Worm (Caenorhabditis elegans): Measurements from ENCODE around the gene ech-4.

The ech-4 gene

DNA sequence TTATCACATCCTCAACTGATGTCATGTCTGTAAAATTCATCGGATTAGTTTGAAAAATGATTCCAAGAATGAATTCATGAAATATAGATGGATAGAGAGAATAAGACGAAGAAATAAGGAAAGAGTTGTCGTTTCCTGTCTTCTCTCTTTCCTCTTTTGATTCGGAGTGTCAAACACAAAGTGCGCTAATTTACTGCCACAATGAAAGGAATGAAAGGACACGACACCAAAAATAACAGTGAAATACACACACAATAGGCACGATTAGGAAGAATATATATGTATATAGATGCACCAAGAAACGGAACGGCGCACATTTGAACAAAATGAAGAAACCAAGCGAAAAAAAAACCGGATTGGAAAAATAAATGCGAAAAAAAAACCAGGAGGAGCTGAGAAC lies 8.2 kb downstream of the ech-4 start, which contains the start of gene VM106R.1:
TSS of gene VM106R.1 (minus strand) at position 101 of the 400 bp plus-strand sequence.
- no peak for TF ChIP-seq ceh-24 (tag; optimal IDR thresholded peaks at IDR 0.05)
- TF ChIP-seq unc-55 (GFP tag; optimal IDR thresholded peaks at IDR 0.05): no peak
- no peak for TF ChIP-seq pros-1 (tag; optimal IDR thresholded peaks at IDR 0.05)
- no peak for TF ChIP-seq tbx-7 (tag; optimal IDR thresholded peaks at IDR 0.05)
- no peak for TF ChIP-seq Y22D7AL.16 (tag; optimal IDR thresholded peaks at IDR 0.05)
- no peak for TF ChIP-seq nfya-1 (tag; optimal IDR thresholded peaks at IDR 0.05)
- no peak for TF ChIP-seq pax-1 (tag; optimal IDR thresholded peaks at IDR 0.05)
- no peak for TF ChIP-seq nhr-11 (tag; optimal IDR thresholded peaks at IDR 0.05)
- no peak for TF ChIP-seq ceh-45 (GFP tag; IDR thresholded peaks at IDR 0.05)
- TF ChIP-seq ceh-48 (tag; optimal IDR thresholded peaks at IDR 0.05): no peak
- no peak for TF ChIP-seq rnt-1 (tag; optimal IDR thresholded peaks at IDR 0.05)
- no peak for TF ChIP-seq ama-1 (optimal IDR thresholded peaks at IDR 0.05)

DNA sequence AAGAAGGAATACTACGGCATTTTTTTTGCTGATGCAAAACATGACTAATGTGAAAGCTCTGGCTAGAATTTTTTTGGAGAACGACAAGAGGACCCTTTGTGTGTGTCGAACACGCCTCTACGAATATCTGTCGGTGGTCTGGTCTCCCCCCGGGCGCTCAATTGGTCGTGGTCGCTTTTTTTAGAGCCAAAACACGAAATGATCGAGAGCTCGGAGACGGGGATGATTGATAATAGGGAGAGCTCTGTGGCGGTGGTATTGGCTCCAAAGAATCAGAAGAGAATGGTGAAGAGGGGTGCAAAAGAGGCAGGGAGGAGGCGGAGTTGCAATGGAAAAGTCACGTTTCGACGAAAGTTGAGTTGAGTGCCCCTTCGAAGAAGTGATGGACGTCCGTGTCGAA lies 8.7 kb downstream of the ech-4 start:
- TF ChIP-seq sox-4 (tag; optimal IDR thresholded peaks at IDR 0.05): no peak
- TF ChIP-seq tbx-2 (tag; optimal IDR thresholded peaks at IDR 0.05): no peak
- no peak for TF ChIP-seq mec-3 (tag; optimal IDR thresholded peaks at IDR 0.05; ENCODE audit: borderline replicate concordance)
- no peak for TF ChIP-seq ztf-16 (tag; optimal IDR thresholded peaks at IDR 0.05)
- TF ChIP-seq ceh-24 (tag; optimal IDR thresholded peaks at IDR 0.05): no peak
- no peak for TF ChIP-seq K02D7.2 (tag; optimal IDR thresholded peaks at IDR 0.05)
- no peak for TF ChIP-seq C08G9.2 (tag; optimal IDR thresholded peaks at IDR 0.05)
- no peak for TF ChIP-seq ref-2 (tag; optimal IDR thresholded peaks at IDR 0.05)
- no peak for TF ChIP-seq pha-4 (tag; optimal IDR thresholded peaks at IDR 0.05)
- no peak for TF ChIP-seq ceh-9 (tag; optimal IDR thresholded peaks at IDR 0.05)
- no peak for TF ChIP-seq ceh-45 (GFP tag; IDR thresholded peaks at IDR 0.05)
- no peak for TF ChIP-seq ama-1 (optimal IDR thresholded peaks at IDR 0.05)
- TF ChIP-seq npax-4 (tag; optimal IDR thresholded peaks at IDR 0.05): no peak
- no peak for TF ChIP-seq fax-1 (tag; optimal IDR thresholded peaks at IDR 0.05)
- no peak for TF ChIP-seq ceh-18 (tag; optimal IDR thresholded peaks at IDR 0.05)
- no peak for TF ChIP-seq K09A11.1 (tag; optimal IDR thresholded peaks at IDR 0.05; ENCODE audit: insufficient read depth)
- no peak for TF ChIP-seq pha-2 (tag; optimal IDR thresholded peaks at IDR 0.05)
- no peak for TF ChIP-seq Y22D7AL.16 (tag; optimal IDR thresholded peaks at IDR 0.05)
- no peak for TF ChIP-seq fkh-6 (tag; optimal IDR thresholded peaks at IDR 0.05)
- TF ChIP-seq unc-86 (tag; optimal IDR thresholded peaks at IDR 0.05): no peak

DNA sequence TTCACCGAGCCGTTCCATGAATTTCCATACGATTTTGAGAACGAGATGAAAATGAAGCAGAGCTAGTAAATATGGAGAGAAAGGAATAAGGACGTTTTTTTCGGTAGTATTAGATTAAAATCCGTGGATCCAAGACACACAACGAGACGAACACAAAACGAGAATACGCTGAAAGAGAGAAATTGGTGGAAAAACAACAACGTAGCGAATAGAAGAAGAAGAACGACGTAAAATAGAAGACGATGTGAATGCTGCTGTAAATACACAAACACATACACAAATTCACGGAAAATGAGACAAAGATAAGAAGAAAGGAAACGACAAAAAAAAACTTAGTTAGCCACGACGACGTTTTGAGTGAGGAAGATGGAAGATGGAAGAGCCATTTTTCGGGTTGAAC lies 13.9 kb downstream of the ech-4 start:
- TF ChIP-seq zip-5 (tag; optimal IDR thresholded peaks at IDR 0.05) (no peak), F13H6.1 (tag; optimal IDR thresholded peaks at IDR 0.05) (no peak), ceh-2 (tag; optimal IDR thresholded peaks at IDR 0.05) (no peak), C08G9.2 (tag; optimal IDR thresholded peaks at IDR 0.05) (no peak), pros-1 (tag; optimal IDR thresholded peaks at IDR 0.05) (no peak), pax-1 (tag; optimal IDR thresholded peaks at IDR 0.05) (no peak), hlh-6 (tag; optimal IDR thresholded peaks at IDR 0.05) (no peak), K09A11.1 (tag; optimal IDR thresholded peaks at IDR 0.05; ENCODE audit: insufficient read depth) (no peak), elt-4 (tag; optimal IDR thresholded peaks at IDR 0.05) (no peak), ztf-16 (tag; optimal IDR thresholded peaks at IDR 0.05) (no peak), ceh-19 (GFP tag; optimal IDR thresholded peaks at IDR 0.05) (no peak)

DNA sequence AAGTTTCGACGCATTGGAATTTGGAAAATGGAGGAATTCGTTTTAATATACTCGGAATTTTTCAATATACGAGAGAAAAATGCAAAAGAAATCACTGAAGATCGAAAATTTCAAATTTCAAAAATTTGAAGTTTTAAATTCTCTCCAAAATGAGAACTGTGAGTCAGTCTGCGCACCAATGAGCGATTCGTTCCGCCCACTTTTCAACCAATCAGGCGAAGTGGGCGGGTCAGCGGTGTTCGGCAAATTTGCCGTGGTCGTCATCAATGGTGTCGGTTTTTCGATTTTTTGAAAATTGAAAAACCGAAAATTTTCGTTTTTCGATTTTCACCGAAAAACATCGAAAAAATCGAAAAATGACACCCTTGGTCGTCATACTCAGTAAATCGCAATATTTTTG lies 17.7 kb downstream of the ech-4 start:
- TF ChIP-seq nfya-1 (tag; optimal IDR thresholded peaks at IDR 0.05) (peak; percentile 63), ceh-18 (tag; optimal IDR thresholded peaks at IDR 0.05) (no peak), gmeb-2 (tag; optimal IDR thresholded peaks at IDR 0.05) (no peak), mec-3 (tag; optimal IDR thresholded peaks at IDR 0.05; ENCODE audit: borderline replicate concordance) (no peak)

DNA sequence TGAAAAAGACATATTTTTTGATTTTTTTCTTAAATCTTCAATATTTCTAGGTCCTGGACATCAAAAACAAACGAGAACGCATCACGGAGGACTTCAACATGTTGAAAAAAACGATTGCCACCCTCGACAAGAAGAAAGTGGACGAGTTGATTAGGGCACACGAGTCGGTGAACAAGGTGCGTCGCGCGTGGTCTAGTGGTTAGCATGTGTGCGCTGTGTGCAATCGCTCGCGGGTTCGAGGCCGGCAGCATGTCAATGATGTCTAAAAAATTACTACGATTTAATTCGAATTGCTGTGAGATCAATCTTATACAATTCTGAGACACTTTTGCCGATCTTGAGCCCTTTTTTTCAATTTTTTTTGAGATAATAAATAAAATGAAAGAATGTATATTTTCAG lies 19.2 kb downstream of the ech-4 start:
- TF ChIP-seq ceh-18 (tag; optimal IDR thresholded peaks at IDR 0.05) (peak; percentile 85), sdc-2 (tag; optimal IDR thresholded peaks at IDR 0.05) (peak; percentile 82), ceh-34 (tag; optimal IDR thresholded peaks at IDR 0.05) (peak; percentile 87), ama-1 (optimal IDR thresholded peaks at IDR 0.05) (no peak), hlh-13 (GFP tag; optimal IDR thresholded peaks at IDR 0.05) (peak; percentile 89), hlh-6 (tag; optimal IDR thresholded peaks at IDR 0.05) (peak; percentile 88), hlh-15 (tag; optimal IDR thresholded peaks at IDR 0.05) (peak; percentile 71), che-1 (tag; optimal IDR thresholded peaks at IDR 0.05) (peak; percentile 91), K09A11.1 (tag; optimal IDR thresholded peaks at IDR 0.05; ENCODE audit: insufficient read depth) (peak; percentile 85), tbx-2 (tag; optimal IDR thresholded peaks at IDR 0.05) (peak; percentile 93), ref-2 (tag; optimal IDR thresholded peaks at IDR 0.05) (peak; percentile 75), pha-4 (tag; optimal IDR thresholded peaks at IDR 0.05) (no peak), nhr-11 (tag; optimal IDR thresholded peaks at IDR 0.05) (no peak), nfya-1 (tag; optimal IDR thresholded peaks at IDR 0.05) (peak; percentile 74), pat-9 (tag; optimal IDR thresholded peaks at IDR 0.05) (peak; percentile 95), ceh-22 (tag; optimal IDR thresholded peaks at IDR 0.05) (peak; percentile 35), ceh-6 (GFP tag; optimal IDR thresholded peaks at IDR 0.05) (peak; percentile 91), ceh-14 (tag; optimal IDR thresholded peaks at IDR 0.05) (peak; percentile 58), lin-11 (tag; optimal IDR thresholded peaks at IDR 0.05) (peak; percentile 86)

Measured in whole organism, late embryonic.